Fruit fly (Drosophila melanogaster): ENCODE measurements around the gene Myo81F.
"Not testable (repeated sequence)": the region's sequence is repeated elsewhere in the genome, so short reads cannot be mapped to it uniquely, and the experiment has no call there.

Myo81F gene

dm6 chr3R:2446696-2447232, 1879.9 kb downstream of the Myo81F start:
- TF ChIP-seq gt (GFP tag; IDR thresholded peaks at IDR 0.05): peak; percentile 66; the same call in 1 of the 2 replicates
- 0 out of 2 replicates have a peak, but pooled peaks have one; percentile 53 for TF ChIP-seq dan (GFP tag; IDR thresholded peaks at IDR 0.05)
- TF ChIP-seq lmd (GFP tag; IDR thresholded peaks at IDR 0.05): peak; percentile 27; the same call in 1 of the 2 replicates
- peak; percentile 41; the same call in 1 of the 3 replicates for TF ChIP-seq CG3726 (GFP tag; IDR thresholded peaks at IDR 0.05)
- TF ChIP-seq aop (GFP tag; IDR thresholded peaks at IDR 0.05): peak; percentile 68
- peak; percentile 36 for TF ChIP-seq CG9932 (GFP tag; IDR thresholded peaks at IDR 0.05)
- peak; percentile 55; the same call in 1 of the 2 replicates for TF ChIP-seq ro (GFP tag; IDR thresholded peaks at IDR 0.05)
- TF ChIP-seq CG11560 (tag; IDR thresholded peaks at IDR 0.05): peak; percentile 56; the same call in 1 of the 3 replicates
- TF ChIP-seq CG9215 (GFP tag; IDR thresholded peaks at IDR 0.05): 0 out of 2 replicates have a peak, but pooled peaks have one; percentile 23
- 0 out of 2 replicates have a peak, but pooled peaks have one; percentile 40 for TF ChIP-seq Gsc (GFP tag; IDR thresholded peaks at IDR 0.05)
- TF ChIP-seq CG11085 (GFP tag; IDR thresholded peaks at IDR 0.05): 0 out of 2 replicates have a peak, but pooled peaks have one; percentile 18
- peak; percentile 28; the same call in 1 of the 2 replicates for TF ChIP-seq dimm (GFP tag; IDR thresholded peaks at IDR 0.05)
- peak; percentile 35; the same call in 1 of the 2 replicates for TF ChIP-seq NFAT (GFP tag; IDR thresholded peaks at IDR 0.05)
- TF ChIP-seq CG7963 (GFP tag; IDR thresholded peaks at IDR 0.05; ENCODE audit: partially characterized antibody): peak; percentile 50
- peak; percentile 27; the same call in 1 of the 2 replicates for TF ChIP-seq CG4404 (GFP tag; IDR thresholded peaks at IDR 0.05)

- TF ChIP-seq al (GFP tag; IDR thresholded peaks at IDR 0.05) (peak; percentile 25; the same call in 1 of the 2 replicates), CG32772 (GFP tag; IDR thresholded peaks at IDR 0.05) (0 out of 2 replicates have a peak, but pooled peaks have one; percentile 42), Gsc (GFP tag; IDR thresholded peaks at IDR 0.05) (0 out of 2 replicates have a peak, but pooled peaks have one; percentile 65), toy (GFP tag; IDR thresholded peaks at IDR 0.05) (peak; percentile 30; the same call in 1 of the 2 replicates), ro (GFP tag; IDR thresholded peaks at IDR 0.05) (peak; percentile 56; the same call in 1 of the 2 replicates), nerfin-2 (GFP tag; IDR thresholded peaks at IDR 0.05; ENCODE audit: partially characterized antibody) (0 out of 2 replicates have a peak, but pooled peaks have one; percentile 16), CG11560 (tag; IDR thresholded peaks at IDR 0.05) (peak; percentile 64; the same call in 2 of the 3 replicates), prd (optimal IDR thresholded peaks at IDR 0.05) (peak; percentile 17 to 66), ase (GFP tag; IDR thresholded peaks at IDR 0.05) (peak; percentile 16; the same call in 1 of the 3 replicates), Lim3 (GFP tag; IDR thresholded peaks at IDR 0.05) (0 out of 2 replicates have a peak, but pooled peaks have one; percentile 43), Ets65A (GFP tag) (peak; percentile 15), CG10959 (GFP tag; IDR thresholded peaks at IDR 0.05) (peak; percentile 44; the same call in 1 of the 2 replicates), klu (GFP tag; IDR thresholded peaks at IDR 0.05) (peak; percentile 57), GATAe (GFP tag; conservative IDR thresholded peaks at IDR 0.05) (0 out of 2 replicates have a peak, but pooled peaks have one; percentile 15), amos (GFP tag; IDR thresholded peaks at IDR 0.05; ENCODE audit: partially characterized antibody) (peak; percentile 13; the same call in 1 of the 2 replicates), CG9932 (GFP tag; IDR thresholded peaks at IDR 0.05) (peak; percentile 42), dan (GFP tag; IDR thresholded peaks at IDR 0.05) (peak; percentile 64; the same call in 1 of the 2 replicates), CG3726 (GFP tag; IDR thresholded peaks at IDR 0.05) (peak; percentile 51; the same call in 1 of the 3 replicates), Aef1 (GFP tag; IDR thresholded peaks at IDR 0.05) (peak; percentile 37; the same call in 1 of the 3 replicates)
- not testable (repeated sequence) for TF ChIP-seq prd (GFP tag; IDR thresholded peaks at IDR 0.05)
These were observed 1881.7 kb downstream of the Myo81F start for dm6 chr3R:2448624-2449023.

- TF ChIP-seq ssp (GFP tag; IDR thresholded peaks at IDR 0.05): peak; percentile 38
- 0 out of 2 replicates have a peak, but pooled peaks have one; percentile 9 for TF ChIP-seq dan (GFP tag; IDR thresholded peaks at IDR 0.05)
- TF ChIP-seq dysf (GFP tag; IDR thresholded peaks at IDR 0.05): peak; percentile 36; the same call in 1 of the 3 replicates
- TF ChIP-seq cas (GFP tag; IDR thresholded peaks at IDR 0.05): 0 out of 2 replicates have a peak, but pooled peaks have one; percentile 63
- TF ChIP-seq dimm (GFP tag; IDR thresholded peaks at IDR 0.05): 0 out of 2 replicates have a peak, but pooled peaks have one; percentile 17
- TF ChIP-seq Mrtf (GFP tag; IDR thresholded peaks at IDR 0.05): peak; percentile 45; the same call in 2 of the 3 replicates
- 0 out of 2 replicates have a peak, but pooled peaks have one; percentile 9 for TF ChIP-seq Poxn (GFP tag; IDR thresholded peaks at IDR 0.05)
- peak; percentile 33; the same call in 1 of the 2 replicates for TF ChIP-seq CG11247 (GFP tag; IDR thresholded peaks at IDR 0.05)
- peak; percentile 9; the same call in 1 of the 2 replicates for TF ChIP-seq CG4730 (GFP tag; IDR thresholded peaks at IDR 0.05)
- TF ChIP-seq Doc2 (GFP tag; IDR thresholded peaks at IDR 0.05): peak; percentile 57; the same call in 1 of the 2 replicates
- 0 out of 2 replicates have a peak, but pooled peaks have one; percentile 22 for TF ChIP-seq GATAe (GFP tag; conservative IDR thresholded peaks at IDR 0.05)
- TF ChIP-seq H15 (GFP tag; IDR thresholded peaks at IDR 0.05): 0 out of 3 replicates have a peak, but pooled peaks have one; percentile 8
- TF ChIP-seq sisA (GFP tag; IDR thresholded peaks at IDR 0.05): peak; percentile 40; the same call in 1 of the 2 replicates
- 0 out of 2 replicates have a peak, but pooled peaks have one; percentile 31 for TF ChIP-seq Rx (GFP tag; IDR thresholded peaks at IDR 0.05)
- TF ChIP-seq ro (GFP tag; IDR thresholded peaks at IDR 0.05): peak; percentile 24; the same call in 1 of the 2 replicates
- peak; percentile 4 for TF ChIP-seq Ets65A (GFP tag)
These were observed 1950.8 kb downstream of the Myo81F start for dm6 chr3R:2517634-2518033.
